Fruit fly (Drosophila melanogaster): ENCODE measurements around the gene CG42564.

Gene CG42564

dm6 chr3R:6373512-6374306 is 566 bp upstream of the CG42564 start (continued):
- TF ChIP-seq TFAM (GFP tag; optimal IDR thresholded peaks at IDR 0.05) (no peak), salm (tag; optimal IDR thresholded peaks at IDR 0.05) (no peak), CG32532 (GFP tag; IDR thresholded peaks at IDR 0.05) (peak; percentile 52; the same call in 1 of the 2 replicates), Bdp1 (GFP tag; optimal IDR thresholded peaks at IDR 0.05) (peak; percentile 1), Dfd (GFP tag; optimal IDR thresholded peaks at IDR 0.05) (no peak), CG8359 (GFP tag; optimal IDR thresholded peaks at IDR 0.05; ENCODE audit: borderline replicate concordance) (no peak), en (GFP tag; optimal IDR thresholded peaks at IDR 0.05) (no peak), lola (GFP tag; optimal IDR thresholded peaks at IDR 0.05) (no peak), org-1 (GFP tag; optimal IDR thresholded peaks at IDR 0.05) (no peak), CG11398 (GFP tag; optimal IDR thresholded peaks at IDR 0.05) (peak; percentile 38), CG6765 (GFP tag; optimal IDR thresholded peaks at IDR 0.05) (peak; percentile 52), CG31388 (GFP tag; optimal IDR thresholded peaks at IDR 0.05) (no peak), Dref (GFP tag; IDR thresholded peaks at IDR 0.05) (peak; percentile 57), Opbp (GFP tag; IDR thresholded peaks at IDR 0.05; ENCODE audit: partially characterized antibody) (no peak), CG31365 (tag; optimal IDR thresholded peaks at IDR 0.05) (peak; percentile 4), Antp (GFP tag; optimal IDR thresholded peaks at IDR 0.05) (no peak), CG14050 (GFP tag; IDR thresholded peaks at IDR 0.05) (0 out of 3 replicates have a peak, but pooled peaks have one; percentile 25), CG9817 (tag; optimal IDR thresholded peaks at IDR 0.05) (peak; percentile 37), CG15269 (tag; optimal IDR thresholded peaks at IDR 0.05) (peak; percentile 66), grn (GFP tag; optimal IDR thresholded peaks at IDR 0.05) (peak; percentile 68), Adf1 (GFP tag; IDR thresholded peaks at IDR 0.05) (peak; percentile 43), CG15011 (GFP tag; optimal IDR thresholded peaks at IDR 0.05) (peak; percentile 67), fru (optimal IDR thresholded peaks at IDR 0.05) (no peak), CG14014 (GFP tag; IDR thresholded peaks at IDR 0.05) (peak; percentile 65; the same call in 1 of the 2 replicates), Doc2 (GFP tag; IDR thresholded peaks at IDR 0.05) (no peak), BEAF-32 (GFP tag; optimal IDR thresholded peaks at IDR 0.05) (peak; percentile 46), H2.0 (GFP tag; IDR thresholded peaks at IDR 0.05) (no peak), ken (GFP tag; IDR thresholded peaks at IDR 0.05) (no peak), Myb (GFP tag; optimal IDR thresholded peaks at IDR 0.05) (peak; percentile 10), CG11696 (GFP tag; IDR thresholded peaks at IDR 0.05) (no peak), tin (GFP tag; optimal IDR thresholded peaks at IDR 0.05) (no peak), CG16779 (GFP tag; IDR thresholded peaks at IDR 0.05) (no peak), CG15696 (tag; optimal IDR thresholded peaks at IDR 0.05) (peak; percentile 19), HLH54F (GFP tag; optimal IDR thresholded peaks at IDR 0.05) (no peak), HmgZ (tag; optimal IDR thresholded peaks at IDR 0.05) (peak; percentile 29), CG3995 (GFP tag; optimal IDR thresholded peaks at IDR 0.05) (peak; percentile 33), HLH3B (GFP tag; IDR thresholded peaks at IDR 0.05) (no peak; the same call in 1 of the 2 replicates), sisA (GFP tag; IDR thresholded peaks at IDR 0.05) (no peak), Sry-β (GFP tag; optimal IDR thresholded peaks at IDR 0.05) (no peak), CG7928 (GFP tag; optimal IDR thresholded peaks at IDR 0.05) (peak; percentile 32), HHEX (GFP tag; optimal IDR thresholded peaks at IDR 0.05) (peak; percentile 73), kni (GFP tag; optimal IDR thresholded peaks at IDR 0.05) (peak; percentile 23), psq (GFP tag; optimal IDR thresholded peaks at IDR 0.05) (peak; percentile 50), dpn (GFP tag; optimal IDR thresholded peaks at IDR 0.05) (peak; percentile 4 to 34), lov (optimal IDR thresholded peaks at IDR 0.05) (no peak), lov (GFP tag; IDR thresholded peaks at IDR 0.05) (no peak), CG13894 (tag; optimal IDR thresholded peaks at IDR 0.05) (peak; percentile 28), Meics (GFP tag; optimal IDR thresholded peaks at IDR 0.05) (peak; percentile 96), Neu2 (GFP tag; optimal IDR thresholded peaks at IDR 0.05; ENCODE audit: borderline replicate concordance) (no peak), ranshi (GFP tag; IDR thresholded peaks at IDR 0.05) (no peak; the same call in 1 of the 2 replicates)

All from whole organism, embryonic.